Worm (Caenorhabditis elegans): Measurements from ENCODE around the gene C03B1.7.

DNA sequence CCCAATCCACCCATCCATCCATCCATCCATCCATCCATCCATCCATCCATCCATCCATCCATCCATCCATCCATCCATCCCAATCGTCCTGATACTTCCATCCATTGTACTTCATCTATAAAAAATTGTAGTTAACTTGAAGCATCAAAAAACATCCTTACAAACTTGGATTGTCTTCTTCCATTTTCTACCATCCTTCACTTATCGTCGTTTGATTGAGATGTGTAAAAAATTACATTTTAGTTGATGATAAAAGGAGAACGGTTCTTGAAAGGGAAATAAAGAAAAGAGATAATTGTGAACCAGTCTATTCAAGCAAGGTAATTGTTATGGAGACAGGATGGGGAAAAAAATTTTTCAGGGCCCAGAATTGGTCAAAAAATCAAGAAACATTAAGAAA, 16.2 kb downstream of the C03B1.7 start, which contains the start of gene C03B1.10:
- TF ChIP-seq W03F9.2 (tag; optimal IDR thresholded peaks at IDR 0.05) (no peak), dao-5 (tag; optimal IDR thresholded peaks at IDR 0.05) (no peak)

Measured in whole organism, L4/young adult.